Worm (Caenorhabditis elegans): Measurements from ENCODE around the gene Y53F4B.62.

ce11 chrII:15143729-15144128 is 13.3 kb upstream of the Y53F4B.62 start:
- TF ChIP-seq B0336.3 (GFP tag; IDR thresholded peaks at IDR 0.05) (no peak), unc-62 (GFP tag; optimal IDR thresholded peaks at IDR 0.05) (no peak), ztf-3 (GFP tag; optimal IDR thresholded peaks at IDR 0.05) (no peak), F49E8.2 (tag; optimal IDR thresholded peaks at IDR 0.05; ENCODE audit: insufficient read depth) (no peak), D2030.7 (GFP tag; IDR thresholded peaks at IDR 0.05) (no peak), ceh-91 (GFP tag; IDR thresholded peaks at IDR 0.05) (no peak), F23B12.7 (tag; optimal IDR thresholded peaks at IDR 0.05; ENCODE audit: insufficient read depth) (no peak), somi-1 (GFP tag; optimal IDR thresholded peaks at IDR 0.05) (no peak), let-607 (tag; optimal IDR thresholded peaks at IDR 0.05) (no peak), madf-8 (GFP tag; conservative IDR thresholded peaks at IDR 0.05) (no peak), egl-44 (GFP tag; IDR thresholded peaks at IDR 0.05) (no peak), hlh-26 (GFP tag; conservative IDR thresholded peaks at IDR 0.05) (no peak), K11D2.4 (GFP tag; IDR thresholded peaks at IDR 0.05) (no peak)

All from whole organism, young adult.